Fruit fly (Drosophila melanogaster) whole organism, prepupa: ENCODE measurements around the gene Catsup.

Experiments used
- Blimp-1 ChIP-seq: fragments of 200-800 bp; sonication (Bioruptor generic); optimal IDR thresholded peaks from 3 replicates; lab custom pipeline; 2017; ENCODE audit warnings: missing biosample characterization, missing genetic modification characterization, mild to moderate bottlenecking, moderate library complexity, missing genetic modification reagents
- CG10669 ChIP-seq: fragments of 200-800 bp; sonication (Bioruptor generic); optimal IDR thresholded peaks from 3 replicates; lab custom pipeline; 2018; ENCODE audit warnings: missing biosample characterization, mild to moderate bottlenecking, missing genetic modification characterization, moderate library complexity
- CG11294 ChIP-seq: fragments of 200-800 bp; sonication (Bioruptor generic); IDR thresholded peaks from 2 replicates; pipeline ENCODE4 v1.3.6; 2022; ENCODE audit warnings: missing biosample characterization, missing genetic modification characterization
- CG15336 ChIP-seq: fragments of 200-800 bp; sonication (Bioruptor generic); IDR thresholded peaks from 2 replicates; pipeline ENCODE4 v1.3.6; 2022; ENCODE audit warnings: missing biosample characterization, missing genetic modification characterization
- CG1621 ChIP-seq: fragments of 200-800 bp; sonication (Bioruptor generic); optimal IDR thresholded peaks from 3 replicates; lab custom pipeline; 2018; ENCODE audit warnings: missing biosample characterization, mild to moderate bottlenecking, missing genetic modification characterization
- CG32006 ChIP-seq: fragments of 200-800 bp; sonication (Bioruptor generic); optimal IDR thresholded peaks from 3 replicates; lab custom pipeline; 2017; ENCODE audit warnings: missing biosample characterization, mild to moderate bottlenecking, missing genetic modification characterization
- CG3919 ChIP-seq: fragments of 200-800 bp; sonication (Bioruptor generic); optimal IDR thresholded peaks from 3 replicates; lab custom pipeline; 2016; ENCODE audit warnings: missing biosample characterization, missing genetic modification characterization
- CG4318 ChIP-seq: fragments of 200-800 bp; sonication (Bioruptor generic); optimal IDR thresholded peaks from 3 replicates; lab custom pipeline; 2017; ENCODE audit warnings: missing biosample characterization, mild to moderate bottlenecking, missing genetic modification characterization
- CG6163 ChIP-seq: fragments of 200-800 bp; sonication (Bioruptor generic); IDR thresholded peaks from 3 replicates; pipeline ENCODE4 v1.3.6; 2022; ENCODE audit warnings: missing biosample characterization, missing genetic modification characterization
- CG6792 ChIP-seq: fragments of 200-800 bp; sonication (Bioruptor generic); optimal IDR thresholded peaks from 3 replicates; lab custom pipeline; 2016; ENCODE audit warnings: missing biosample characterization, missing genetic modification characterization
- CG6854 ChIP-seq: fragments of 200-800 bp; sonication (Bioruptor generic); optimal IDR thresholded peaks from 2 replicates; lab custom pipeline; 2017; ENCODE audit warnings: missing biosample characterization, mild to moderate bottlenecking, missing genetic modification characterization
- CG8119 ChIP-seq: fragments of 200-800 bp; sonication (Bioruptor generic); IDR thresholded peaks from 3 replicates; pipeline ENCODE4 v1.3.6; 2022; ENCODE audit warnings: missing biosample characterization, missing genetic modification characterization
- CG9139 ChIP-seq: fragments of 200-800 bp; sonication (Bioruptor generic); optimal IDR thresholded peaks from 3 replicates; lab custom pipeline; 2017; ENCODE audit warnings: missing biosample characterization, mild to moderate bottlenecking, missing genetic modification characterization
- Eip75B ChIP-seq: fragments of 200-800 bp; sonication (Bioruptor generic); optimal IDR thresholded peaks from 3 replicates; lab custom pipeline; 2016; ENCODE audit warnings: missing biosample characterization, missing genetic modification characterization
- Eip78C ChIP-seq: fragments of 200-800 bp; sonication (Bioruptor generic); peaks from one replicate; lab custom pipeline; 2016; ENCODE audit warnings: missing biosample characterization, missing genetic modification characterization
- Eip93F ChIP-seq: fragments of 200-800 bp; sonication (Bioruptor generic); optimal IDR thresholded peaks from 2 replicates; lab custom pipeline; 2016; ENCODE audit warnings: missing biosample characterization, mild to moderate bottlenecking, missing genetic modification characterization
- Ets96B ChIP-seq: fragments of 200-800 bp; optimal IDR thresholded peaks from 2 replicates; lab custom pipeline; 2019; ENCODE audit warnings: missing biosample characterization, mild to moderate bottlenecking, missing genetic modification characterization, moderate library complexity
- Gug ChIP-seq: fragments of 200-800 bp; sonication (Bioruptor generic); IDR thresholded peaks from 2 replicates; pipeline ENCODE4 v1.3.6; 2022; ENCODE audit warnings: missing biosample characterization, missing genetic modification characterization
- Hr38 ChIP-seq: sonication (Bioruptor generic); optimal IDR thresholded peaks from 2 replicates; lab custom pipeline; 2016; ENCODE audit warnings: missing biosample characterization, missing genetic modification characterization
- Met ChIP-seq: fragments of 200-800 bp; sonication (Bioruptor generic); optimal IDR thresholded peaks from 3 replicates; lab custom pipeline; 2016; ENCODE audit warnings: missing biosample characterization, missing genetic modification characterization
- Smox ChIP-seq: fragments of 200-800 bp; sonication (Bioruptor generic); optimal IDR thresholded peaks from 3 replicates; lab custom pipeline; 2016; ENCODE audit warnings: missing biosample characterization, missing genetic modification characterization
- Sox102F ChIP-seq: fragments of 200-800 bp; sonication (Bioruptor generic); optimal IDR thresholded peaks from 2 replicates; lab custom pipeline; 2016; ENCODE audit warnings: missing biosample characterization, mild to moderate bottlenecking, missing genetic modification characterization
- Sox14 ChIP-seq: fragments of 200-800 bp; sonication (Bioruptor generic); optimal IDR thresholded peaks from 3 replicates; lab custom pipeline; 2016; ENCODE audit warnings: missing biosample characterization, missing genetic modification characterization
- achi ChIP-seq: fragments of 200-800 bp; sonication (Bioruptor generic); optimal IDR thresholded peaks from 3 replicates; lab custom pipeline; 2016; ENCODE audit warnings: missing biosample characterization, missing genetic modification characterization
- acj6 ChIP-seq: fragments of 200-800 bp; sonication (Bioruptor generic); optimal IDR thresholded peaks from 3 replicates; lab custom pipeline; 2016; ENCODE audit warnings: missing biosample characterization, missing genetic modification characterization
- dac ChIP-seq: fragments of 200-800 bp; sonication (Bioruptor generic); optimal IDR thresholded peaks from 2 replicates; lab custom pipeline; 2017; ENCODE audit warnings: missing biosample characterization, mild to moderate bottlenecking, missing genetic modification characterization
- eg ChIP-seq: fragments of 200-800 bp; sonication (Bioruptor generic); IDR thresholded peaks from 3 replicates; pipeline ENCODE4 v1.3.6; 2022; ENCODE audit warnings: missing biosample characterization, missing genetic modification characterization
- fd85E ChIP-seq: fragments of 200-800 bp; sonication (Bioruptor generic); optimal IDR thresholded peaks from 3 replicates; lab custom pipeline; 2016; ENCODE audit warnings: missing biosample characterization, missing genetic modification characterization
- lz ChIP-seq: fragments of 200-800 bp; sonication (Bioruptor generic); optimal IDR thresholded peaks from 3 replicates; lab custom pipeline; 2016; ENCODE audit warnings: missing biosample characterization, missing genetic modification characterization
- net ChIP-seq: fragments of 200-800 bp; sonication (Bioruptor generic); optimal IDR thresholded peaks from 3 replicates; lab custom pipeline; 2016; ENCODE audit warnings: missing biosample characterization, missing genetic modification characterization
- pdm3 ChIP-seq: fragments of 200-800 bp; sonication (Bioruptor generic); optimal IDR thresholded peaks from 3 replicates; lab custom pipeline; 2016; ENCODE audit warnings: missing biosample characterization, missing genetic modification characterization
- spab ChIP-seq: fragments of 200-800 bp; sonication (Bioruptor generic); optimal IDR thresholded peaks from 2 replicates; lab custom pipeline; 2017; ENCODE audit warnings: missing biosample characterization, mild to moderate bottlenecking, missing genetic modification characterization, missing genetic modification reagents
- ss ChIP-seq, 2 experiments: fragments of 200-800 bp; sonication (Bioruptor generic); optimal IDR thresholded peaks; 2 replicates in 1 of 2; 3 replicates in 1 of 2; lab custom pipeline; 2017 to 2018; ENCODE audit warnings: mild to moderate bottlenecking in 2 of 2, missing biosample characterization in 2 of 2, missing genetic modification characterization in 2 of 2, moderate library complexity in 1 of 2
- svp ChIP-seq: fragments of 200-800 bp; sonication (Bioruptor generic); peaks from one replicate; lab custom pipeline; 2016; ENCODE audit warnings: missing biosample characterization, missing genetic modification characterization
- topi ChIP-seq: fragments of 200-800 bp; sonication (Bioruptor generic); optimal IDR thresholded peaks from 3 replicates; lab custom pipeline; 2016; ENCODE audit warnings: missing biosample characterization, missing genetic modification characterization

Catsup gene

dm6 chr2L:19051534-19052100 lies 10.0 kb downstream of the Catsup start, which contains the start of gene Rpn3 (continued):
- TF ChIP-seq achi (GFP tag; lab: Kevin White, UChicago) (peak; percentile 77), CG11294 (GFP tag; lab: Robert Waterston, UW) (peak; percentile 58; the same call in 1 of the 2 replicates), CG4318 (GFP tag; lab: Kevin White, UChicago) (no peak), Smox (GFP tag; lab: Kevin White, UChicago) (no peak), Eip75B (GFP tag; lab: Kevin White, UChicago) (peak; percentile 84), ss (GFP tag; optimal IDR thresholded peaks at IDR 0.05; lab: Kevin White, UChicago) (peak in 1 of 2 experiments; percentile 68), fd85E (GFP tag; lab: Kevin White, UChicago) (no peak), net (GFP tag; lab: Kevin White, UChicago) (peak; percentile 75)

- peak; percentile 6 for TF ChIP-seq CG6854 (GFP tag; lab: Kevin White, UChicago)
- no peak for TF ChIP-seq lz (GFP tag; lab: Kevin White, UChicago)
- TF ChIP-seq Met = no peak
- no peak for TF ChIP-seq CG4318 (GFP tag; lab: Kevin White, UChicago)
- peak; percentile 48 for TF ChIP-seq Eip78C (GFP tag; lab: Kevin White, UChicago)
- TF ChIP-seq Eip75B (GFP tag; lab: Kevin White, UChicago) = no peak
- TF ChIP-seq dac (GFP tag; lab: Kevin White, UChicago) = no peak
- no peak for TF ChIP-seq CG6163 (GFP tag; lab: Robert Waterston, UW)
- TF ChIP-seq Gug (GFP tag; lab: Robert Waterston, UW) = no peak
- peak; percentile 32; the same call in 1 of the 3 replicates for TF ChIP-seq CG8119 (GFP tag; lab: Robert Waterston, UW)
- no peak for TF ChIP-seq Ets96B (tag; lab: Kevin White, UChicago)
- no peak for TF ChIP-seq svp (GFP tag; lab: Kevin White, UChicago)
- no peak for TF ChIP-seq fd85E (GFP tag; lab: Kevin White, UChicago)
- TF ChIP-seq CG32006 (GFP tag; lab: Kevin White, UChicago) = no peak
- no peak for TF ChIP-seq Hr38
- no peak for TF ChIP-seq acj6 (GFP tag; lab: Kevin White, UChicago)
- TF ChIP-seq CG1621 (tag; lab: Kevin White, UChicago) = peak; percentile 47
- no peak for TF ChIP-seq CG3919
- TF ChIP-seq Eip93F (GFP tag; lab: Kevin White, UChicago) = no peak
- TF ChIP-seq spab = no peak
- TF ChIP-seq Sox14 (GFP tag; lab: Kevin White, UChicago) = peak; percentile 40
- TF ChIP-seq pdm3 (GFP tag; lab: Kevin White, UChicago) = no peak
- TF ChIP-seq net (GFP tag; lab: Kevin White, UChicago) = peak; percentile 10
- TF ChIP-seq CG11294 (GFP tag; lab: Robert Waterston, UW) = no peak
- TF ChIP-seq CG10669 (GFP tag; lab: Kevin White, UChicago) = no peak
- no peak for TF ChIP-seq Blimp-1 (GFP tag; lab: Kevin White, UChicago)
- no peak for TF ChIP-seq Sox102F
- TF ChIP-seq CG6792 (GFP tag; lab: Kevin White, UChicago) = no peak
- TF ChIP-seq Smox (GFP tag; lab: Kevin White, UChicago) = no peak
- TF ChIP-seq achi (GFP tag; lab: Kevin White, UChicago) = peak; percentile 15
- no peak for TF ChIP-seq CG9139
- no peak for TF ChIP-seq topi (GFP tag; lab: Kevin White, UChicago)
- peak; percentile 28; the same call in 1 of the 2 replicates for TF ChIP-seq CG15336 (GFP tag; lab: Robert Waterston, UW)
- TF ChIP-seq eg (GFP tag; lab: Robert Waterston, UW) = peak; percentile 33; the same call in 1 of the 3 replicates
Measured at dm6 chr2L:19053860-19054515, 12.3 kb downstream of the Catsup start, which contains the start of gene CG10492. Gene CG10492, plus strand, starts transcription at chr2L:19054078.

- peak; percentile 5; the same call in 1 of the 3 replicates for TF ChIP-seq CG6163 (GFP tag; lab: Robert Waterston, UW)
- no peak for TF ChIP-seq Gug (GFP tag; lab: Robert Waterston, UW)
- 0 out of 3 replicates have a peak, but pooled peaks have one; percentile 8 for TF ChIP-seq CG8119 (GFP tag; lab: Robert Waterston, UW)
Measured at dm6 chr2L:19054516-19054887, 12.8 kb downstream of the Catsup start.
